Worm (Caenorhabditis elegans): Measurements from ENCODE around the gene pqn-35.
A peak's percentile ranks its signal among the peaks of the same experiment; 100 is the strongest.

The pqn-35 gene

ce11 chrII:4603035-4603434 lies 9.8 kb upstream of the pqn-35 start, which contains the start of gene F35D11.4 (continued):
- no peak for TF ChIP-seq ceh-32 (tag; optimal IDR thresholded peaks at IDR 0.05; ENCODE audit: poor library complexity)
- no peak for TF ChIP-seq nhr-111 (GFP tag; optimal IDR thresholded peaks at IDR 0.05)

- no peak for TF ChIP-seq ztf-11 (tag; optimal IDR thresholded peaks at IDR 0.05)
- TF ChIP-seq ctbp-1 (GFP tag; IDR thresholded peaks at IDR 0.05), result no peak
- no peak for TF ChIP-seq F37D6.2 (tag; optimal IDR thresholded peaks at IDR 0.05)
- no peak for TF ChIP-seq daf-12 (tag; optimal IDR thresholded peaks at IDR 0.05)
- TF ChIP-seq php-3 (GFP tag; IDR thresholded peaks at IDR 0.05), result 0 out of 2 replicates have a peak, but pooled peaks have one; percentile 43
- TF ChIP-seq F44E2.7 (GFP tag; IDR thresholded peaks at IDR 0.05), result no peak
- TF ChIP-seq nhr-28 (tag; optimal IDR thresholded peaks at IDR 0.05), result peak; percentile 64
- TF ChIP-seq dve-1 (tag; optimal IDR thresholded peaks at IDR 0.05; ENCODE audit: insufficient read depth), result peak; percentile 83
- TF ChIP-seq unc-62 (GFP tag; optimal IDR thresholded peaks at IDR 0.05 in 1 of 2), result peak in 1 of 2 experiments; percentile 61
- no peak for TF ChIP-seq unc-62 (tag; optimal IDR thresholded peaks at IDR 0.05)
- TF ChIP-seq ama-1 (optimal IDR thresholded peaks at IDR 0.05), result no peak
- no peak for TF ChIP-seq ceh-44 (GFP tag; IDR thresholded peaks at IDR 0.05)
- no peak for TF ChIP-seq vab-7 (GFP tag; IDR thresholded peaks at IDR 0.05)
- no peak for TF ChIP-seq nhr-41 (GFP tag; IDR thresholded peaks at IDR 0.05)
- peak; percentile 20 for TF ChIP-seq mes-2 (tag; optimal IDR thresholded peaks at IDR 0.05; ENCODE audit: poor library complexity, severe bottlenecking)
- no peak for TF ChIP-seq D1046.2 (GFP tag; IDR thresholded peaks at IDR 0.05)
- TF ChIP-seq nhr-48 (tag; optimal IDR thresholded peaks at IDR 0.05), result peak; percentile 4
- TF ChIP-seq nhr-6 (tag; optimal IDR thresholded peaks at IDR 0.05), result peak; percentile 7
- no peak for TF ChIP-seq lim-7 (GFP tag; IDR thresholded peaks at IDR 0.05)
- TF ChIP-seq ces-1 (GFP tag; optimal IDR thresholded peaks at IDR 0.05), result no peak
- no peak for TF ChIP-seq fos-1 (tag; optimal IDR thresholded peaks at IDR 0.05)
- no peak for TF ChIP-seq snpc-1.2 (GFP tag; IDR thresholded peaks at IDR 0.05)
- peak; percentile 64 for TF ChIP-seq hlh-11 (tag; optimal IDR thresholded peaks at IDR 0.05)
- no peak for TF ChIP-seq ztf-7 (tag; optimal IDR thresholded peaks at IDR 0.05)
- no peak for TF ChIP-seq daf-19 (GFP tag; conservative IDR thresholded peaks at IDR 0.05)
- no peak for TF ChIP-seq mdt-29 (GFP tag; IDR thresholded peaks at IDR 0.05)
- TF ChIP-seq nhr-25 (tag; optimal IDR thresholded peaks at IDR 0.05; ENCODE audit: borderline replicate concordance, insufficient read depth), result no peak
- no peak for TF ChIP-seq F10B5.3 (tag; optimal IDR thresholded peaks at IDR 0.05)
- no peak for TF ChIP-seq R02D3.7 (tag; optimal IDR thresholded peaks at IDR 0.05)
- TF ChIP-seq egl-43 (GFP tag; IDR thresholded peaks at IDR 0.05), result no peak
- no peak for TF ChIP-seq Y5F2A.4 (GFP tag; optimal IDR thresholded peaks at IDR 0.05)
- TF ChIP-seq rbr-2 (tag; optimal IDR thresholded peaks at IDR 0.05), result no peak
- peak; percentile 55 for TF ChIP-seq pqm-1 (tag; optimal IDR thresholded peaks at IDR 0.05)
- TF ChIP-seq pha-4 (GFP tag; IDR thresholded peaks at IDR 0.05), result peak; percentile 32; the same call in 1 of the 2 replicates
- no peak for TF ChIP-seq pha-4 (tag; optimal IDR thresholded peaks at IDR 0.05)
- TF ChIP-seq nhr-11 (tag; optimal IDR thresholded peaks at IDR 0.05), result no peak
- no peak for TF ChIP-seq Y75B8A.6 (GFP tag; IDR thresholded peaks at IDR 0.05)
- TF ChIP-seq attf-4 (tag; optimal IDR thresholded peaks at IDR 0.05), result no peak
- no peak for TF ChIP-seq nhr-10 (tag; optimal IDR thresholded peaks at IDR 0.05)
- TF ChIP-seq dmd-8 (GFP tag; IDR thresholded peaks at IDR 0.05), result no peak
- TF ChIP-seq daf-16 (GFP tag; optimal IDR thresholded peaks at IDR 0.05), result no peak
- peak; percentile 95 for TF ChIP-seq daf-16 (tag; optimal IDR thresholded peaks at IDR 0.05)
- TF ChIP-seq nhr-76 (tag; optimal IDR thresholded peaks at IDR 0.05), result no peak
- TF ChIP-seq dmd-6 (GFP tag; IDR thresholded peaks at IDR 0.05), result peak; percentile 72
- no peak for TF ChIP-seq arid-1 (GFP tag; conservative IDR thresholded peaks at IDR 0.05)
- no peak for TF ChIP-seq daf-8 (GFP tag; IDR thresholded peaks at IDR 0.05)
- peak in 1 of 2 experiments; percentile 46 for TF ChIP-seq lsy-2 (tag; optimal IDR thresholded peaks at IDR 0.05)
- no peak for TF ChIP-seq zfp-3 (GFP tag; conservative IDR thresholded peaks at IDR 0.05)
- no peak for TF ChIP-seq spr-3 (GFP tag; optimal IDR thresholded peaks at IDR 0.05)
Measured at ce11 chrII:4604149-4604548, 8.6 kb upstream of the pqn-35 start.

All from whole organism, L4 larva.